Fruit fly (Drosophila melanogaster) whole organism, prepupa: ENCODE measurements around the gene Bsg.

ENCODE experiments used
- CG10631 ChIP-seq: fragments of 200-800 bp; sonication (Bioruptor generic); optimal IDR thresholded peaks from 2 replicates; lab custom pipeline; 2016; ENCODE audit warnings: missing biosample characterization, missing genetic modification characterization
- CG11294 ChIP-seq: fragments of 200-800 bp; sonication (Bioruptor generic); IDR thresholded peaks from 2 replicates; pipeline ENCODE4 v1.3.6; 2022; ENCODE audit warnings: missing biosample characterization, missing genetic modification characterization
- CG11762 ChIP-seq: fragments of 200-800 bp; sonication (Bioruptor generic); optimal IDR thresholded peaks from 3 replicates; lab custom pipeline; 2016; ENCODE audit warnings: missing biosample characterization, missing genetic modification characterization; ENCODE audit not compliant: insufficient read depth
- CG11902 ChIP-seq: fragments of 200-800 bp; sonication (Bioruptor generic); optimal IDR thresholded peaks from 3 replicates; lab custom pipeline; 2016; ENCODE audit warnings: missing biosample characterization, missing genetic modification characterization
- CG15336 ChIP-seq: fragments of 200-800 bp; sonication (Bioruptor generic); IDR thresholded peaks from 2 replicates; pipeline ENCODE4 v1.3.6; 2022; ENCODE audit warnings: missing biosample characterization, missing genetic modification characterization
- CG1621 ChIP-seq: fragments of 200-800 bp; sonication (Bioruptor generic); optimal IDR thresholded peaks from 3 replicates; lab custom pipeline; 2018; ENCODE audit warnings: missing biosample characterization, mild to moderate bottlenecking, missing genetic modification characterization
- CG16779 ChIP-seq: fragments of 200-800 bp; sonication (Bioruptor generic); optimal IDR thresholded peaks from 3 replicates; lab custom pipeline; 2017; ENCODE audit warnings: missing biosample characterization, mild to moderate bottlenecking, missing genetic modification characterization
- CG3032 ChIP-seq: fragments of 200-800 bp; optimal IDR thresholded peaks from 2 replicates; lab custom pipeline; 2019; ENCODE audit warnings: missing biosample characterization, mild to moderate bottlenecking, missing genetic modification characterization, moderate library complexity
- CG32006 ChIP-seq: fragments of 200-800 bp; sonication (Bioruptor generic); optimal IDR thresholded peaks from 3 replicates; lab custom pipeline; 2017; ENCODE audit warnings: missing biosample characterization, mild to moderate bottlenecking, missing genetic modification characterization
- CG34406 ChIP-seq: fragments of 200-800 bp; sonication (Bioruptor generic); optimal IDR thresholded peaks from 3 replicates; lab custom pipeline; 2016; ENCODE audit warnings: missing biosample characterization, missing genetic modification characterization
- CG4318 ChIP-seq: fragments of 200-800 bp; sonication (Bioruptor generic); optimal IDR thresholded peaks from 3 replicates; lab custom pipeline; 2017; ENCODE audit warnings: missing biosample characterization, mild to moderate bottlenecking, missing genetic modification characterization
- CG6163 ChIP-seq: fragments of 200-800 bp; sonication (Bioruptor generic); IDR thresholded peaks from 3 replicates; pipeline ENCODE4 v1.3.6; 2022; ENCODE audit warnings: missing biosample characterization, missing genetic modification characterization
- CG6276 ChIP-seq: fragments of 200-800 bp; sonication (Bioruptor generic); optimal IDR thresholded peaks from 2 replicates; lab custom pipeline; 2017; ENCODE audit warnings: missing biosample characterization, mild to moderate bottlenecking, missing genetic modification characterization
- CG6792 ChIP-seq: fragments of 200-800 bp; sonication (Bioruptor generic); optimal IDR thresholded peaks from 3 replicates; lab custom pipeline; 2016; ENCODE audit warnings: missing biosample characterization, missing genetic modification characterization
- CG6808 ChIP-seq: fragments of 200-800 bp; sonication (Bioruptor generic); optimal IDR thresholded peaks from 3 replicates; lab custom pipeline; 2017; ENCODE audit warnings: missing biosample characterization, missing genetic modification characterization, mild to moderate bottlenecking, moderate library complexity, missing genetic modification reagents
- CG6854 ChIP-seq: fragments of 200-800 bp; sonication (Bioruptor generic); optimal IDR thresholded peaks from 2 replicates; lab custom pipeline; 2017; ENCODE audit warnings: missing biosample characterization, mild to moderate bottlenecking, missing genetic modification characterization
- CG7368 ChIP-seq: fragments of 200-800 bp; sonication (Bioruptor generic); optimal IDR thresholded peaks from 3 replicates; lab custom pipeline; 2016; ENCODE audit warnings: missing biosample characterization, missing genetic modification characterization
- CG8119 ChIP-seq: fragments of 200-800 bp; sonication (Bioruptor generic); IDR thresholded peaks from 3 replicates; pipeline ENCODE4 v1.3.6; 2022; ENCODE audit warnings: missing biosample characterization, missing genetic modification characterization
- CG8319 ChIP-seq: fragments of 200-800 bp; sonication (Bioruptor generic); optimal IDR thresholded peaks from 3 replicates; lab custom pipeline; 2016; ENCODE audit warnings: missing biosample characterization, missing genetic modification characterization
- CG8632 ChIP-seq: fragments of 200-800 bp; sonication (Bioruptor generic); optimal IDR thresholded peaks from 3 replicates; lab custom pipeline; 2016; ENCODE audit warnings: missing biosample characterization, missing genetic modification characterization
- CG9139 ChIP-seq: fragments of 200-800 bp; sonication (Bioruptor generic); optimal IDR thresholded peaks from 3 replicates; lab custom pipeline; 2017; ENCODE audit warnings: missing biosample characterization, mild to moderate bottlenecking, missing genetic modification characterization
- Eip75B ChIP-seq: fragments of 200-800 bp; sonication (Bioruptor generic); optimal IDR thresholded peaks from 3 replicates; lab custom pipeline; 2016; ENCODE audit warnings: missing biosample characterization, missing genetic modification characterization
- Eip78C ChIP-seq: fragments of 200-800 bp; sonication (Bioruptor generic); peaks from one replicate; lab custom pipeline; 2016; ENCODE audit warnings: missing biosample characterization, missing genetic modification characterization
- Eip93F ChIP-seq: fragments of 200-800 bp; sonication (Bioruptor generic); optimal IDR thresholded peaks from 2 replicates; lab custom pipeline; 2016; ENCODE audit warnings: missing biosample characterization, mild to moderate bottlenecking, missing genetic modification characterization
- Ets21C ChIP-seq: fragments of 200-800 bp; sonication (Bioruptor generic); optimal IDR thresholded peaks from 3 replicates; lab custom pipeline; 2016; ENCODE audit warnings: missing biosample characterization, missing genetic modification characterization
- Hr38 ChIP-seq: sonication (Bioruptor generic); optimal IDR thresholded peaks from 2 replicates; lab custom pipeline; 2016; ENCODE audit warnings: missing biosample characterization, missing genetic modification characterization
- Hr4 ChIP-seq: fragments of 200-800 bp; sonication (Bioruptor generic); optimal IDR thresholded peaks from 3 replicates; lab custom pipeline; 2016; ENCODE audit warnings: missing biosample characterization, missing genetic modification characterization
- Lpt ChIP-seq: fragments of 200-800 bp; sonication (Bioruptor generic); optimal IDR thresholded peaks from 3 replicates; lab custom pipeline; 2016; ENCODE audit warnings: missing biosample characterization, missing genetic modification characterization
- Met ChIP-seq: fragments of 200-800 bp; sonication (Bioruptor generic); optimal IDR thresholded peaks from 3 replicates; lab custom pipeline; 2016; ENCODE audit warnings: missing biosample characterization, missing genetic modification characterization
- Smox ChIP-seq: fragments of 200-800 bp; sonication (Bioruptor generic); optimal IDR thresholded peaks from 3 replicates; lab custom pipeline; 2016; ENCODE audit warnings: missing biosample characterization, missing genetic modification characterization
- Sox102F ChIP-seq: fragments of 200-800 bp; sonication (Bioruptor generic); optimal IDR thresholded peaks from 2 replicates; lab custom pipeline; 2016; ENCODE audit warnings: missing biosample characterization, mild to moderate bottlenecking, missing genetic modification characterization
- Sox14 ChIP-seq: fragments of 200-800 bp; sonication (Bioruptor generic); optimal IDR thresholded peaks from 3 replicates; lab custom pipeline; 2016; ENCODE audit warnings: missing biosample characterization, missing genetic modification characterization
- Sox15 ChIP-seq: fragments of 200-800 bp; sonication (Bioruptor generic); optimal IDR thresholded peaks from 3 replicates; lab custom pipeline; 2016; ENCODE audit warnings: missing biosample characterization, missing genetic modification characterization
- achi ChIP-seq: fragments of 200-800 bp; sonication (Bioruptor generic); optimal IDR thresholded peaks from 3 replicates; lab custom pipeline; 2016; ENCODE audit warnings: missing biosample characterization, missing genetic modification characterization
- cyc ChIP-seq: fragments of 200-800 bp; sonication (Bioruptor generic); optimal IDR thresholded peaks from 3 replicates; lab custom pipeline; 2016; ENCODE audit warnings: missing biosample characterization, missing genetic modification characterization
- dac ChIP-seq: fragments of 200-800 bp; sonication (Bioruptor generic); optimal IDR thresholded peaks from 2 replicates; lab custom pipeline; 2017; ENCODE audit warnings: missing biosample characterization, mild to moderate bottlenecking, missing genetic modification characterization
- dsx ChIP-seq: fragments of 200-800 bp; optimal IDR thresholded peaks from 3 replicates; lab custom pipeline; 2019; ENCODE audit warnings: missing biosample characterization, mild to moderate bottlenecking, missing genetic modification characterization, moderate library complexity; ENCODE audit not compliant: poor library complexity, severe bottlenecking
- eg ChIP-seq: fragments of 200-800 bp; sonication (Bioruptor generic); IDR thresholded peaks from 3 replicates; pipeline ENCODE4 v1.3.6; 2022; ENCODE audit warnings: missing biosample characterization, missing genetic modification characterization
- esn ChIP-seq: fragments of 200-800 bp; sonication (Bioruptor generic); optimal IDR thresholded peaks from 2 replicates; lab custom pipeline; 2016; ENCODE audit warnings: missing biosample characterization, mild to moderate bottlenecking, missing genetic modification characterization, moderate library complexity
- fd85E ChIP-seq: fragments of 200-800 bp; sonication (Bioruptor generic); optimal IDR thresholded peaks from 3 replicates; lab custom pipeline; 2016; ENCODE audit warnings: missing biosample characterization, missing genetic modification characterization
- fkh ChIP-seq: fragments of 200-800 bp; sonication (Bioruptor generic); optimal IDR thresholded peaks from 3 replicates; lab custom pipeline; 2017; ENCODE audit warnings: missing biosample characterization, mild to moderate bottlenecking, missing genetic modification characterization, moderate library complexity
- lz ChIP-seq: fragments of 200-800 bp; sonication (Bioruptor generic); optimal IDR thresholded peaks from 3 replicates; lab custom pipeline; 2016; ENCODE audit warnings: missing biosample characterization, missing genetic modification characterization
- net ChIP-seq: fragments of 200-800 bp; sonication (Bioruptor generic); optimal IDR thresholded peaks from 3 replicates; lab custom pipeline; 2016; ENCODE audit warnings: missing biosample characterization, missing genetic modification characterization
- pdm3 ChIP-seq: fragments of 200-800 bp; sonication (Bioruptor generic); optimal IDR thresholded peaks from 3 replicates; lab custom pipeline; 2016; ENCODE audit warnings: missing biosample characterization, missing genetic modification characterization
- spab ChIP-seq: fragments of 200-800 bp; sonication (Bioruptor generic); optimal IDR thresholded peaks from 2 replicates; lab custom pipeline; 2017; ENCODE audit warnings: missing biosample characterization, mild to moderate bottlenecking, missing genetic modification characterization, missing genetic modification reagents
- ss ChIP-seq, 2 experiments: fragments of 200-800 bp; sonication (Bioruptor generic); optimal IDR thresholded peaks; 2 replicates in 1 of 2; 3 replicates in 1 of 2; lab custom pipeline; 2017 to 2018; ENCODE audit warnings: mild to moderate bottlenecking in 2 of 2, missing biosample characterization in 2 of 2, missing genetic modification characterization in 2 of 2, moderate library complexity in 1 of 2
- svp ChIP-seq: fragments of 200-800 bp; sonication (Bioruptor generic); peaks from one replicate; lab custom pipeline; 2016; ENCODE audit warnings: missing biosample characterization, missing genetic modification characterization
- topi ChIP-seq: fragments of 200-800 bp; sonication (Bioruptor generic); optimal IDR thresholded peaks from 3 replicates; lab custom pipeline; 2016; ENCODE audit warnings: missing biosample characterization, missing genetic modification characterization
- vri ChIP-seq: fragments of 200-800 bp; sonication (Bioruptor generic); optimal IDR thresholded peaks from 3 replicates; lab custom pipeline; 2016; ENCODE audit warnings: missing biosample characterization, mild to moderate bottlenecking, missing genetic modification characterization

The Bsg gene

DNA sequence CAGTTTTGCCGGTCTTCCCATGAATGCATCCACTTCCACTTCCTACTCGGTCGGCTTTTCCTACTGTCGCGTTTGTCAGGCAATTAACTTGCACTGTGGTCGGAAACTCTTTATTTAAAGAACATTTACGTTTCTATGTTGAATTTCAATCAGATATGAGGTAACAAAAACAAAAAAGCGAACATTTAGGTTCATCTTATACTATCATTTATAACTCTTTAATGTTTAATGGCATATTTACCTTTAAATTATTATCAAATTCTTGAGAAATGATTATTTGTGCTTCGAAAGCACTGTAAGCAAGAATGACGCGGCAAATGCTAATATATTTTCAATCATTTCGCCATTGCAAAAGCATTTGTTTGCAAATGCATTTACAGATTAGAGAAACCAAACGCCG lies 49.5 kb upstream of the Bsg start (continued):
- TF ChIP-seq cyc (GFP tag; lab: Kevin White, UChicago) (no peak), CG8119 (GFP tag; lab: Robert Waterston, UW) (peak; percentile 46; the same call in 1 of the 3 replicates), CG8632 (GFP tag; lab: Kevin White, UChicago) (no peak), CG34406 (GFP tag; lab: Kevin White, UChicago) (no peak), Eip75B (GFP tag; lab: Kevin White, UChicago) (peak; percentile 3), Sox14 (GFP tag; lab: Kevin White, UChicago) (peak; percentile 11), CG9139 (GFP tag; lab: Kevin White, UChicago) (no peak), Eip78C (GFP tag; lab: Kevin White, UChicago) (peak; percentile 70), CG7368 (GFP tag; lab: Kevin White, UChicago) (no peak), Hr4 (GFP tag; lab: Kevin White, UChicago) (no peak), topi (GFP tag; lab: Kevin White, UChicago) (peak; percentile 28)

DNA sequence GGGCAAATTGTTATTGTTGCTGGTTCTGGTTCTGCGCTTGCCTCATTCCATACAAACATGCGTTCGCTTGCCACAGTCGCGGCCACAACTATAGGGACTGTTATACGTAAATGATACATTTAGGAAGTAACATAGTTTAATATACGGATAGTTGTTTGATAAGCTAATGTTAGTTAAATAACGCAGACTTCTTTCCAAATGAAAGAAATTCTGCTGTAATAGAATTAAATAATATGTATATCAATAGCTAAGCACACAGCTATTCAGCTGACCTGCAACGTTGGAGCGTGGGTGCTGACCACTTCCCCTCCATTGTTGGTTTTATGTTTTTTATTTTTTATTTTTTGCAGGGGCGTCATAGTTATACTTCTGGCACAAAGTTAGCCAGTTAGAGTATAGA lies 48.5 kb upstream of the Bsg start:
- peak; percentile 34 for TF ChIP-seq CG7368 (GFP tag; lab: Kevin White, UChicago)
- no peak for TF ChIP-seq fkh (GFP tag; lab: Kevin White, UChicago)
- TF ChIP-seq Eip75B (GFP tag; lab: Kevin White, UChicago): peak; percentile 63
- TF ChIP-seq Sox15 (GFP tag; lab: Kevin White, UChicago): peak; percentile 2
- TF ChIP-seq Hr4 (GFP tag; lab: Kevin White, UChicago): peak; percentile 76
- TF ChIP-seq achi (GFP tag; lab: Kevin White, UChicago): peak; percentile 62
- peak; percentile 44 for TF ChIP-seq CG34406 (GFP tag; lab: Kevin White, UChicago)
- no peak for TF ChIP-seq svp
- TF ChIP-seq cyc (GFP tag; lab: Kevin White, UChicago): peak; percentile 23
- peak; percentile 91 for TF ChIP-seq eg (GFP tag; lab: Robert Waterston, UW)
- TF ChIP-seq esn (GFP tag; lab: Kevin White, UChicago): peak; percentile 48
- peak; percentile 28 for TF ChIP-seq CG11762
- TF ChIP-seq Eip93F (GFP tag; lab: Kevin White, UChicago): no peak
- TF ChIP-seq net (GFP tag; lab: Kevin White, UChicago): peak; percentile 65
- TF ChIP-seq CG6163 (GFP tag; lab: Robert Waterston, UW): peak; percentile 83
- TF ChIP-seq CG10631 (GFP tag; lab: Kevin White, UChicago): peak; percentile 51
- TF ChIP-seq CG6808 (GFP tag; lab: Kevin White, UChicago): peak; percentile 22
- TF ChIP-seq pdm3 (GFP tag; lab: Kevin White, UChicago): peak; percentile 66
- peak; percentile 47; the same call in 1 of the 2 replicates for TF ChIP-seq CG11294 (GFP tag; lab: Robert Waterston, UW)
- TF ChIP-seq CG16779 (tag; lab: Kevin White, UChicago): no peak
- TF ChIP-seq Eip78C (GFP tag; lab: Kevin White, UChicago): peak; percentile 86
- no peak for TF ChIP-seq CG6276 (GFP tag; lab: Kevin White, UChicago)
- TF ChIP-seq dac (GFP tag; lab: Kevin White, UChicago): peak; percentile 11
- peak; percentile 36 for TF ChIP-seq CG3032 (tag; lab: Kevin White, UChicago)
- peak; percentile 91 for TF ChIP-seq CG15336
- TF ChIP-seq lz (GFP tag; lab: Kevin White, UChicago): peak; percentile 31
- peak; percentile 85 for TF ChIP-seq CG32006 (GFP tag; lab: Kevin White, UChicago)
- TF ChIP-seq vri (GFP tag; lab: Kevin White, UChicago): peak; percentile 22
- peak; percentile 44 for TF ChIP-seq CG6792 (GFP tag; lab: Kevin White, UChicago)
- TF ChIP-seq Sox14 (GFP tag; lab: Kevin White, UChicago): peak; percentile 71
- TF ChIP-seq CG6854 (GFP tag; lab: Kevin White, UChicago): no peak
- no peak for TF ChIP-seq Sox102F (GFP tag; lab: Kevin White, UChicago)
- no peak for TF ChIP-seq CG4318 (GFP tag; lab: Kevin White, UChicago)
- no peak for TF ChIP-seq fd85E
- no peak for TF ChIP-seq Hr38 (GFP tag; lab: Kevin White, UChicago)
- TF ChIP-seq Lpt (GFP tag; lab: Kevin White, UChicago): peak; percentile 71
- no peak for TF ChIP-seq CG8319 (GFP tag; lab: Kevin White, UChicago)
- TF ChIP-seq spab: no peak
- no peak for TF ChIP-seq CG11902 (GFP tag; lab: Kevin White, UChicago)
- TF ChIP-seq Smox: peak; percentile 23
- peak; percentile 41 for TF ChIP-seq CG1621 (tag; lab: Kevin White, UChicago)
- TF ChIP-seq Ets21C: peak; percentile 3
- no peak for TF ChIP-seq CG8632 (GFP tag; lab: Kevin White, UChicago)
- no peak for TF ChIP-seq Met (GFP tag; lab: Kevin White, UChicago)
- peak; percentile 57 for TF ChIP-seq dsx (GFP tag; lab: Kevin White, UChicago)
- TF ChIP-seq ss (GFP tag; optimal IDR thresholded peaks at IDR 0.05; lab: Kevin White, UChicago): peak in 1 of 2 experiments; percentile 52
